Worm (Caenorhabditis elegans) whole organism, L4 larva: ENCODE data around the gene dop-2.

ENCODE experiments used
- T26A8.4 ChIP-seq: fragments of 200-800 bp; sonication (Bioruptor generic); IDR thresholded peaks from 2 replicates; pipeline ENCODE4 v1.3.6; 2022; ENCODE audit warnings: missing genetic modification characterization, missing compliant biosample characterization
- aly-2 ChIP-seq: sonication (generic microtip); optimal IDR thresholded peaks from 2 replicates; lab custom pipeline; 2018; ENCODE audit warnings: missing biosample characterization, missing genetic modification characterization
- ceh-62 ChIP-seq: sonication (generic microtip); optimal IDR thresholded peaks from 2 replicates; lab custom pipeline; 2017; ENCODE audit warnings: missing biosample characterization, missing genetic modification characterization
- ceh-82 ChIP-seq: sonication (generic microtip); optimal IDR thresholded peaks from 2 replicates; lab custom pipeline; 2017; ENCODE audit warnings: missing biosample characterization, missing genetic modification characterization
- dmd-9 ChIP-seq: fragments of 200-800 bp; sonication (Bioruptor generic); IDR thresholded peaks from 2 replicates; pipeline ENCODE4 v1.3.6; 2022; ENCODE audit warnings: missing genetic modification reagents, missing genetic modification characterization, missing compliant biosample characterization
- fkh-10 ChIP-seq: fragments of 150-350 bp; optimal IDR thresholded peaks from 2 replicates; lab custom pipeline; 2014; ENCODE audit warnings: missing biosample characterization, missing genetic modification reagents, missing genetic modification characterization
- jun-1 ChIP-seq: fragments of 150-350 bp; optimal IDR thresholded peaks from 2 replicates; lab custom pipeline; 2014; ENCODE audit warnings: missing biosample characterization, missing genetic modification reagents, missing genetic modification characterization
- mdl-1 ChIP-seq, 2 experiments: fragments of 150-350 bp in 1 of 2; sonication (generic microtip) in 1 of 2; optimal IDR thresholded peaks; 2 replicates each; lab custom pipeline; 2014 to 2017; ENCODE audit warnings: missing biosample characterization in 2 of 2, missing genetic modification characterization in 2 of 2
- nhr-25 ChIP-seq: sonication (generic microtip); optimal IDR thresholded peaks from 2 replicates; lab custom pipeline; 2017; ENCODE audit warnings: missing genetic modification characterization, mild to moderate bottlenecking, missing compliant biosample characterization, antibody characterized with exemption, moderate library complexity, borderline replicate concordance; ENCODE audit not compliant: insufficient read depth
- nhr-6 ChIP-seq: fragments of 150-350 bp; optimal IDR thresholded peaks from 2 replicates; lab custom pipeline; 2014; ENCODE audit warnings: missing biosample characterization, missing genetic modification characterization
- sdz-12 ChIP-seq: fragments of 200-800 bp; sonication (Bioruptor generic); optimal IDR thresholded peaks from 2 replicates; lab custom pipeline; 2018; ENCODE audit warnings: mild to moderate bottlenecking, missing genetic modification characterization, missing compliant biosample characterization
- skn-1 ChIP-seq: fragments of 150-350 bp; optimal IDR thresholded peaks from 2 replicates; lab custom pipeline; 2014; ENCODE audit warnings: missing biosample characterization, missing genetic modification characterization
- unc-130 ChIP-seq: sonication (generic microtip); optimal IDR thresholded peaks from 2 replicates; lab custom pipeline; 2016; ENCODE audit warnings: missing genetic modification reagents, missing genetic modification characterization, missing compliant biosample characterization
- zip-2 ChIP-seq: fragments of 150-350 bp; optimal IDR thresholded peaks from 2 replicates; lab custom pipeline; 2014; ENCODE audit warnings: missing biosample characterization, missing genetic modification characterization

DNA sequence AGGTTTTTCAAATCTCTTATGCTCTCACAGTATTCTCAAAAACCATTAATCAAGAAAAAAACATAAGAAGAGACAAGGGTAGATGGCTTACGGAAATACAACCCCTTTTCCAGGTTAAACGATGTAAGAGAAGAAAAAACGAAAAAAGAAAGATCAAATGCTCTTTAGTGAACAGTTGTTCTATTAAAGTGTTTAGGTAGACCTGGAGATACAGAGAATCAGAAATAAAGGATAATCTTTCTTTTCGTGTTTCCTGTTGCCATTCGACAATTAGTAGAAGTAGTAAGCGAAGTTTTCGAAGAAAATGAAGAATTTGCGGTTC, 25.1 kb upstream of the dop-2 start, which contains the start of gene K09G1.1:
- TF ChIP-seq aly-2 (tag; lab: Kevin White, UChicago) = no peak
- TF ChIP-seq nhr-25 (tag; lab: Kevin White, UChicago) = no peak
- no peak for TF ChIP-seq sdz-12 (GFP tag; lab: Kevin White, UChicago)
- TF ChIP-seq mdl-1 (tag; optimal IDR thresholded peaks at IDR 0.05; lab: Kevin White, UChicago) = no peak
- no peak for TF ChIP-seq unc-130
- TF ChIP-seq fkh-10 (GFP tag; lab: Kevin White, UChicago) = no peak
- TF ChIP-seq zip-2 = no peak
- no peak for TF ChIP-seq nhr-6
- no peak for TF ChIP-seq jun-1 (tag; lab: Kevin White, UChicago)
- no peak for TF ChIP-seq T26A8.4 (GFP tag; lab: Robert Waterston, UW)
- no peak for TF ChIP-seq ceh-82 (tag; lab: Kevin White, UChicago)
- no peak for TF ChIP-seq ceh-62
- no peak for TF ChIP-seq dmd-9
- TF ChIP-seq skn-1 = no peak
